Fruit fly (Drosophila melanogaster) whole organism, embryonic: ENCODE measurements around the gene heix.
A peak's percentile ranks its signal among the peaks of the same experiment; 100 is the strongest.

Source experiments
- Bgb ChIP-seq: fragments of 200-800 bp; sonication (Bioruptor generic); IDR thresholded peaks from 2 replicates; pipeline ENCODE4 v1.3.6; 2022; ENCODE audit warnings: missing biosample characterization, missing genetic modification characterization; ENCODE audit not compliant: partially characterized antibody
- Blimp-1 ChIP-seq: fragments of 200-800 bp; sonication (Bioruptor generic); optimal IDR thresholded peaks from 3 replicates; lab custom pipeline; 2018; ENCODE audit warnings: missing biosample characterization, missing genetic modification characterization, mild to moderate bottlenecking, moderate library complexity, missing genetic modification reagents
- CG11093 ChIP-seq: fragments of 200-800 bp; sonication (Bioruptor generic); IDR thresholded peaks from 3 replicates; pipeline ENCODE4 v1.3.6; 2022; ENCODE audit warnings: missing biosample characterization, missing genetic modification characterization
- CG11456 ChIP-seq: fragments of 200-800 bp; sonication (Bioruptor generic); IDR thresholded peaks from 3 replicates; pipeline ENCODE4 v1.3.6; 2022; ENCODE audit warnings: missing biosample characterization, missing genetic modification characterization
- CG12219 ChIP-seq: fragments of 200-800 bp; sonication (Bioruptor generic); optimal IDR thresholded peaks from 3 replicates; lab custom pipeline; 2018; ENCODE audit warnings: missing biosample characterization, mild to moderate bottlenecking, missing genetic modification characterization
- CG1233 ChIP-seq: fragments of 200-800 bp; sonication (Bioruptor generic); optimal IDR thresholded peaks from 4 replicates; lab custom pipeline; 2018; ENCODE audit warnings: missing biosample characterization, mild to moderate bottlenecking, missing genetic modification characterization
- CG14441 ChIP-seq: fragments of 200-800 bp; sonication (Bioruptor generic); IDR thresholded peaks from 2 replicates; pipeline ENCODE4 v1.3.6; 2022; ENCODE audit warnings: missing biosample characterization, missing genetic modification characterization
- CG14667 ChIP-seq: fragments of 200-800 bp; sonication (Bioruptor generic); IDR thresholded peaks from 2 replicates; pipeline ENCODE4 v1.3.6; 2022; ENCODE audit warnings: missing biosample characterization, missing genetic modification characterization
- CG15011 ChIP-seq: fragments of 200-800 bp; sonication (Bioruptor generic); optimal IDR thresholded peaks from 3 replicates; lab custom pipeline; 2018; ENCODE audit warnings: missing biosample characterization, mild to moderate bottlenecking, missing genetic modification characterization
- CG15073 ChIP-seq: fragments of 200-800 bp; sonication (Bioruptor generic); optimal IDR thresholded peaks from 2 replicates; lab custom pipeline; 2016; ENCODE audit warnings: missing biosample characterization, missing genetic modification characterization
- CG15479 ChIP-seq: fragments of 200-800 bp; sonication (Bioruptor generic); optimal IDR thresholded peaks from 3 replicates; lab custom pipeline; 2019; ENCODE audit warnings: missing biosample characterization, mild to moderate bottlenecking, missing genetic modification characterization, moderate library complexity
- CG2120 ChIP-seq: fragments of 200-800 bp; sonication (Bioruptor generic); optimal IDR thresholded peaks from 3 replicates; lab custom pipeline; 2016; ENCODE audit warnings: missing biosample characterization, missing genetic modification characterization
- CG2875 ChIP-seq: fragments of 200-800 bp; sonication (Bioruptor generic); optimal IDR thresholded peaks from 2 replicates; lab custom pipeline; 2017; ENCODE audit warnings: missing biosample characterization, mild to moderate bottlenecking, missing genetic modification characterization, missing genetic modification reagents
- CG2889 ChIP-seq: fragments of 200-800 bp; sonication (Bioruptor generic); IDR thresholded peaks from 3 replicates; pipeline ENCODE4 v1.3.6; 2022; ENCODE audit warnings: missing biosample characterization, missing genetic modification characterization
- CG4707 ChIP-seq: fragments of 200-800 bp; sonication (Bioruptor generic); optimal IDR thresholded peaks from 2 replicates; lab custom pipeline; 2018; ENCODE audit warnings: missing biosample characterization, mild to moderate bottlenecking, missing genetic modification characterization, moderate library complexity
- CG7556 ChIP-seq: fragments of 200-800 bp; sonication (Bioruptor generic); optimal IDR thresholded peaks from 2 replicates; lab custom pipeline; 2017; ENCODE audit warnings: missing biosample characterization, mild to moderate bottlenecking, missing genetic modification characterization
- CG9817 ChIP-seq: fragments of 200-800 bp; sonication (Bioruptor generic); optimal IDR thresholded peaks from 2 replicates; lab custom pipeline; 2018; ENCODE audit warnings: missing biosample characterization, mild to moderate bottlenecking, missing genetic modification characterization, moderate library complexity
- Deaf1 ChIP-seq: fragments of 200-800 bp; optimal IDR thresholded peaks from 3 replicates; lab custom pipeline; 2019; ENCODE audit warnings: missing biosample characterization, mild to moderate bottlenecking, missing genetic modification characterization, moderate library complexity
- Dp ChIP-seq: fragments of 200-800 bp; sonication (Bioruptor generic); optimal IDR thresholded peaks from 2 replicates; lab custom pipeline; 2018; ENCODE audit warnings: missing biosample characterization, mild to moderate bottlenecking, missing genetic modification characterization, moderate library complexity
- Ets65A ChIP-seq: fragments of 200-800 bp; sonication (Bioruptor generic); peaks from one replicate; lab custom pipeline; 2016; ENCODE audit warnings: missing biosample characterization, missing genetic modification characterization
- Jarid2 ChIP-seq: fragments of 200-800 bp; sonication (Bioruptor generic); optimal IDR thresholded peaks from 3 replicates; lab custom pipeline; 2017; ENCODE audit warnings: mild to moderate bottlenecking, missing biosample characterization, missing genetic modification reagents, missing genetic modification characterization
- Mad ChIP-seq: fragments of 200-800 bp; sonication (Bioruptor generic); optimal IDR thresholded peaks from 2 replicates; lab custom pipeline; 2016; ENCODE audit warnings: missing biosample characterization, missing genetic modification characterization
- NK7.1 ChIP-seq: fragments of 200-800 bp; sonication (Bioruptor generic); optimal IDR thresholded peaks from 3 replicates; lab custom pipeline; 2016; ENCODE audit warnings: missing biosample characterization, missing genetic modification characterization
- Opbp ChIP-seq: fragments of 200-800 bp; sonication (Bioruptor generic); IDR thresholded peaks from 3 replicates; pipeline ENCODE4 v1.3.6; 2022; ENCODE audit warnings: missing biosample characterization, missing genetic modification characterization; ENCODE audit not compliant: partially characterized antibody
- Rfx ChIP-seq: fragments of 200-800 bp; sonication (Bioruptor generic); IDR thresholded peaks from 2 replicates; pipeline ENCODE4 v1.3.6; 2022; ENCODE audit warnings: missing biosample characterization, missing genetic modification characterization
- Ssrp ChIP-seq: fragments of 200-800 bp; sonication (Bioruptor generic); optimal IDR thresholded peaks from 2 replicates; lab custom pipeline; 2018; ENCODE audit warnings: missing biosample characterization, mild to moderate bottlenecking, missing genetic modification characterization, moderate library complexity
- Tbp ChIP-seq: fragments of >200 bp; optimal IDR thresholded peaks from 2 replicates; lab custom pipeline; 2018; ENCODE audit warnings: missing biosample characterization, missing genetic modification characterization
- abd-A ChIP-seq: fragments of 200-800 bp; sonication (Bioruptor generic); optimal IDR thresholded peaks from 3 replicates; lab custom pipeline; 2019; ENCODE audit warnings: missing biosample characterization, mild to moderate bottlenecking, missing genetic modification characterization, moderate library complexity
- ash1 ChIP-seq: fragments of 200-800 bp; sonication (Bioruptor generic); optimal IDR thresholded peaks from 2 replicates; lab custom pipeline; 2018; ENCODE audit warnings: missing biosample characterization, mild to moderate bottlenecking, missing genetic modification characterization
- bigmax ChIP-seq: fragments of 200-800 bp; sonication (Bioruptor generic); optimal IDR thresholded peaks from 2 replicates; lab custom pipeline; 2018; ENCODE audit warnings: missing biosample characterization, mild to moderate bottlenecking, missing genetic modification characterization
- br ChIP-seq: fragments of >200 bp; optimal IDR thresholded peaks from 2 replicates; lab custom pipeline; 2017
- emc ChIP-seq: fragments of 200-800 bp; sonication (Bioruptor generic); optimal IDR thresholded peaks from 2 replicates; lab custom pipeline; 2016; ENCODE audit warnings: missing biosample characterization, missing genetic modification characterization
- exex ChIP-seq: fragments of 200-800 bp; sonication (Bioruptor generic); optimal IDR thresholded peaks from 4 replicates; lab custom pipeline; 2018; ENCODE audit warnings: missing biosample characterization, mild to moderate bottlenecking, missing genetic modification characterization, moderate library complexity
- fd102C ChIP-seq: fragments of 200-800 bp; sonication (Bioruptor generic); optimal IDR thresholded peaks from 2 replicates; lab custom pipeline; 2018; ENCODE audit warnings: missing biosample characterization, mild to moderate bottlenecking, missing genetic modification characterization, moderate library complexity
- fu2 ChIP-seq: fragments of 200-800 bp; sonication (Bioruptor generic); optimal IDR thresholded peaks from 2 replicates; lab custom pipeline; 2016; ENCODE audit warnings: missing biosample characterization, missing genetic modification characterization
- ham ChIP-seq: fragments of 200-800 bp; sonication (Bioruptor generic); IDR thresholded peaks from 2 replicates; pipeline ENCODE4 v1.3.6; 2022; ENCODE audit warnings: missing biosample characterization, missing genetic modification characterization
- jigr1 ChIP-seq: fragments of 200-800 bp; sonication (Bioruptor generic); IDR thresholded peaks from 3 replicates; pipeline ENCODE4 v1.3.6; 2022; ENCODE audit warnings: missing biosample characterization, missing genetic modification characterization
- jing ChIP-seq: fragments of 200-800 bp; sonication (Bioruptor generic); optimal IDR thresholded peaks from 2 replicates; lab custom pipeline; 2018; ENCODE audit warnings: missing biosample characterization, mild to moderate bottlenecking, missing genetic modification characterization
- lbe ChIP-seq: fragments of 200-800 bp; sonication (Bioruptor generic); optimal IDR thresholded peaks from 2 replicates; lab custom pipeline; 2016; ENCODE audit warnings: missing biosample characterization, mild to moderate bottlenecking, missing genetic modification characterization
- lilli ChIP-seq: fragments of 200-800 bp; sonication (Bioruptor generic); optimal IDR thresholded peaks from 3 replicates; lab custom pipeline; 2016; ENCODE audit warnings: missing biosample characterization, missing genetic modification characterization
- odd ChIP-seq: fragments of 200-800 bp; sonication (Bioruptor generic); optimal IDR thresholded peaks from 2 replicates; lab custom pipeline; 2017; ENCODE audit warnings: missing biosample characterization, mild to moderate bottlenecking, missing genetic modification characterization
- onecut ChIP-seq: fragments of 200-800 bp; sonication (Bioruptor generic); IDR thresholded peaks from 2 replicates; pipeline ENCODE4 v1.3.6; 2022; ENCODE audit warnings: missing biosample characterization, missing genetic modification characterization
- pfk ChIP-seq: fragments of 200-800 bp; sonication (Bioruptor generic); optimal IDR thresholded peaks from 2 replicates; lab custom pipeline; 2018; ENCODE audit warnings: missing biosample characterization, mild to moderate bottlenecking, missing genetic modification characterization, moderate library complexity
- ro ChIP-seq: fragments of 200-800 bp; sonication (Bioruptor generic); IDR thresholded peaks from 2 replicates; pipeline ENCODE4 v1.3.6; 2022; ENCODE audit warnings: missing biosample characterization, missing genetic modification characterization
- schlank ChIP-seq: fragments of 200-800 bp; sonication (Bioruptor generic); optimal IDR thresholded peaks from 2 replicates; lab custom pipeline; 2018; ENCODE audit warnings: missing biosample characterization, mild to moderate bottlenecking, missing genetic modification characterization
- sens ChIP-seq: fragments of 200-800 bp; sonication (Bioruptor generic); peaks from one replicate; lab custom pipeline; 2016; ENCODE audit warnings: missing biosample characterization, missing genetic modification characterization
- tio ChIP-seq: fragments of 200-800 bp; sonication (Bioruptor generic); optimal IDR thresholded peaks from 2 replicates; lab custom pipeline; 2017; ENCODE audit warnings: missing biosample characterization, missing genetic modification characterization, inconsistent platforms
- tll ChIP-seq, 2 experiments: fragments of 200-800 bp in 1 of 2; fragments of >200 bp in 1 of 2; sonication (Bioruptor generic) in 1 of 2; optimal IDR thresholded peaks; 2 replicates each; lab custom pipeline; 2017 to 2019; ENCODE audit warnings: missing biosample characterization in 2 of 2, missing genetic modification characterization in 2 of 2, mild to moderate bottlenecking in 1 of 2, moderate library complexity in 1 of 2
- unc-4 ChIP-seq: fragments of 200-800 bp; sonication (Bioruptor generic); IDR thresholded peaks from 2 replicates; pipeline ENCODE4 v1.3.6; 2022; ENCODE audit warnings: missing biosample characterization, missing genetic modification characterization; ENCODE audit not compliant: partially characterized antibody
- vvl ChIP-seq: fragments of 200-800 bp; sonication (Bioruptor generic); IDR thresholded peaks from 2 replicates; pipeline ENCODE4 v1.3.6; 2022; ENCODE audit warnings: missing biosample characterization, missing genetic modification characterization

The heix gene

dm6 chr2L:16287602-16288392 is 11.9 kb downstream of the heix start, which contains the start of the genes crp and pkaap (continued):
- TF ChIP-seq abd-A (tag; lab: Kevin White, UChicago) (peak; percentile 65), CG11093 (peak; percentile 55; the same call in 2 of the 3 replicates), Ets65A (GFP tag; lab: Kevin White, UChicago) (peak; percentile 99), CG9817 (tag; lab: Kevin White, UChicago) (peak; percentile 70), Bgb (GFP tag; lab: Robert Waterston, UW) (no peak), unc-4 (GFP tag; lab: Robert Waterston, UW) (no peak), CG14667 (no peak), CG2889 (GFP tag; lab: Robert Waterston, UW) (no peak), fu2 (GFP tag; lab: Kevin White, UChicago) (peak; percentile 77), ham (no peak), lilli (GFP tag; lab: Kevin White, UChicago) (peak; percentile 93), CG7556 (GFP tag; lab: Kevin White, UChicago) (peak; percentile 65), ash1 (GFP tag; lab: Kevin White, UChicago) (peak; percentile 44), CG14441 (GFP tag; lab: Robert Waterston, UW) (no peak), Tbp (GFP tag; lab: Kevin White, UChicago) (peak; percentile 37), fd102C (GFP tag; lab: Kevin White, UChicago) (peak; percentile 11), Jarid2 (GFP tag; lab: Kevin White, UChicago) (peak; percentile 94), CG15479 (GFP tag; lab: Kevin White, UChicago) (no peak), Deaf1 (tag; lab: Kevin White, UChicago) (peak; percentile 47), CG2120 (peak; percentile 92), vvl (GFP tag; lab: Robert Waterston, UW) (no peak), schlank (tag; lab: Kevin White, UChicago) (peak; percentile 61), Opbp (no peak), NK7.1 (peak; percentile 65), sens (GFP tag; lab: Kevin White, UChicago) (peak; percentile 97), CG1233 (peak; percentile 61), Mad (GFP tag; lab: Kevin White, UChicago) (peak; percentile 71), bigmax (GFP tag; lab: Kevin White, UChicago) (peak; percentile 7), Ssrp (tag; lab: Kevin White, UChicago) (no peak), jigr1 (GFP tag; lab: Robert Waterston, UW) (no peak), tio (GFP tag; lab: Kevin White, UChicago) (peak; percentile 58), Dp (GFP tag; lab: Kevin White, UChicago) (peak; percentile 90), Rfx (no peak), jing (GFP tag; lab: Kevin White, UChicago) (peak; percentile 51), Blimp-1 (GFP tag; lab: Kevin White, UChicago) (peak; percentile 55), onecut (GFP tag; lab: Robert Waterston, UW) (peak; percentile 78), emc (peak; percentile 82), lbe (peak; percentile 90), CG4707 (GFP tag; lab: Kevin White, UChicago) (peak; percentile 23), CG15011 (GFP tag; lab: Kevin White, UChicago) (no peak), CG2875 (peak; percentile 62), odd (peak; percentile 19), ro (no peak), CG12219 (GFP tag; lab: Kevin White, UChicago) (peak; percentile 15), tll (GFP tag; optimal IDR thresholded peaks at IDR 0.05; lab: Kevin White, UChicago) (no peak), exex (peak; percentile 13), pfk (peak; percentile 54), CG11456 (GFP tag; lab: Robert Waterston, UW) (no peak), br (no peak), CG15073 (GFP tag; lab: Kevin White, UChicago) (peak; percentile 13)
